ENCODE assay signal across 5 worm cellular contexts in the genomic region with DNA sequence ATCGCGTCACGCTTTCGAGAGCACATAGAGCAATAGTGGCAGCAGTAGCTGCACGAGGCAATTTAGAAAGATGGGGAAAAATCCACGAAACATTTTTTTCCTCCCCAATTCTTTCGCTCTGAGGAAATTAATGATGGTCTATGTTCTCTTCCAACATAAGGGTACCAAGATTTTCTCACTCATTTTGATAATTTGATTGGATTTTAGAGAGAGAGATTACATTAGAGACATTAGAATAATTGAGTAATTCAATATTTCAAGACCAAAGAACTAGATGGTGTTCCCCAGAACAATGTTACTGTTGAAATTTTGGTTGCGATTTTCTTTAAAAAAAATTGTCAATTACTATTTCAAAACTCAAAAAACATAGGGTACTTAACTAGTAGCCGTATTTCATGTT.
TF ChIP-seq lines count a peak whose summit lies in the region.

No protein-coding gene starts in this region.

TF ChIP-seq in whole organism, L2 larva, 48 proteins besides CTCF, POLR2A, EP300 and RAD21 (continues in another document):
- TF ChIP-seq dmd-4 (tag; optimal IDR thresholded peaks at IDR 0.05; lab: Kevin White, UChicago): no peak
- peak; percentile 19 for TF ChIP-seq C34F6.9 (tag; optimal IDR thresholded peaks at IDR 0.05; lab: Kevin White, UChicago)
- TF ChIP-seq nhr-129 (tag; optimal IDR thresholded peaks at IDR 0.05; lab: Kevin White, UChicago): no peak
- no peak for TF ChIP-seq zag-1 (tag; optimal IDR thresholded peaks at IDR 0.05; lab: Kevin White, UChicago)
- TF ChIP-seq skn-1 (tag; optimal IDR thresholded peaks at IDR 0.05; lab: Kevin White, UChicago): no peak
- no peak for TF ChIP-seq Y55F3AM.14 (GFP tag; optimal IDR thresholded peaks at IDR 0.05; lab: Kevin White, UChicago)
- TF ChIP-seq mbf-1 (tag; optimal IDR thresholded peaks at IDR 0.05; lab: Kevin White, UChicago): no peak
- TF ChIP-seq elt-1 (tag; optimal IDR thresholded peaks at IDR 0.05; lab: Kevin White, UChicago): no peak
- peak in 1 of 2 experiments; percentile 29 for TF ChIP-seq mdl-1 (tag; optimal IDR thresholded peaks at IDR 0.05; lab: Kevin White, UChicago)
- no peak for TF ChIP-seq ztf-4 (tag; optimal IDR thresholded peaks at IDR 0.05; lab: Kevin White, UChicago)
- TF ChIP-seq nhr-25 (tag; optimal IDR thresholded peaks at IDR 0.05; lab: Kevin White, UChicago): no peak
- no peak for TF ChIP-seq ceh-82 (tag; optimal IDR thresholded peaks at IDR 0.05; lab: Kevin White, UChicago)
- TF ChIP-seq lsy-2 (tag; optimal IDR thresholded peaks at IDR 0.05; lab: Kevin White, UChicago): peak in 1 of 2 experiments; percentile 8
- peak; percentile 44 for TF ChIP-seq sem-4 (tag; optimal IDR thresholded peaks at IDR 0.05; lab: Kevin White, UChicago)
- no peak for TF ChIP-seq sma-9 (GFP tag; optimal IDR thresholded peaks at IDR 0.05; lab: Kevin White, UChicago)
- no peak for TF ChIP-seq sma-9 (tag; optimal IDR thresholded peaks at IDR 0.05; lab: Kevin White, UChicago)
- TF ChIP-seq nhr-23 (tag; optimal IDR thresholded peaks at IDR 0.05; lab: Kevin White, UChicago): no peak
- TF ChIP-seq nhr-21 (tag; optimal IDR thresholded peaks at IDR 0.05; lab: Kevin White, UChicago): no peak

TF ChIP-seq in whole organism, L4 larva, 104 proteins besides CTCF, POLR2A, EP300 and RAD21:
- TF ChIP-seq mdl-1 (tag; optimal IDR thresholded peaks at IDR 0.05; lab: Kevin White, UChicago): peak in 1 of 2 experiments; percentile 39
- TF ChIP-seq lin-29 (GFP tag; IDR thresholded peaks at IDR 0.05; lab: Robert Waterston, UW): no peak
- TF ChIP-seq set-16 (GFP tag; IDR thresholded peaks at IDR 0.05; lab: Robert Waterston, UW): no peak
- TF ChIP-seq php-3 (GFP tag; IDR thresholded peaks at IDR 0.05; lab: Robert Waterston, UW): no peak
- TF ChIP-seq vab-7 (GFP tag; IDR thresholded peaks at IDR 0.05; lab: Robert Waterston, UW): no peak
- TF ChIP-seq ctbp-1 (GFP tag; IDR thresholded peaks at IDR 0.05; lab: Robert Waterston, UW): 0 out of 2 replicates have a peak, but pooled peaks have one; percentile 26
- no peak for TF ChIP-seq F44E2.7 (GFP tag; IDR thresholded peaks at IDR 0.05; lab: Robert Waterston, UW)
- TF ChIP-seq T20F7.1 (GFP tag; optimal IDR thresholded peaks at IDR 0.05; lab: Kevin White, UChicago): no peak

TF ChIP-seq in whole organism, late embryonic, 69 proteins besides CTCF, POLR2A, EP300 and RAD21:
- no peak for TF ChIP-seq pha-4 (tag; optimal IDR thresholded peaks at IDR 0.05; lab: Kevin White, UChicago)
- no peak for TF ChIP-seq K02D7.2 (tag; optimal IDR thresholded peaks at IDR 0.05; lab: Kevin White, UChicago)
- peak; percentile 55 for TF ChIP-seq unc-42 (tag; optimal IDR thresholded peaks at IDR 0.05; lab: Kevin White, UChicago)

TF ChIP-seq in whole organism, mixed stage, embryonic, 35 proteins besides CTCF, POLR2A, EP300 and RAD21:
- no peak for TF ChIP-seq ceh-83 (GFP tag; optimal IDR thresholded peaks at IDR 0.05; lab: Kevin White, UChicago)
- TF ChIP-seq ces-1 (GFP tag; optimal IDR thresholded peaks at IDR 0.05; lab: Kevin White, UChicago): peak; percentile 69

TF ChIP-seq in whole organism, young adult, 124 proteins besides CTCF, POLR2A, EP300 and RAD21:
- TF ChIP-seq K11D2.4 (GFP tag; IDR thresholded peaks at IDR 0.05; lab: Robert Waterston, UW): 0 out of 2 replicates have a peak, but pooled peaks have one; percentile 15
- TF ChIP-seq B0261.1 (tag; optimal IDR thresholded peaks at IDR 0.05; lab: Kevin White, UChicago): no peak
